Worm (Caenorhabditis elegans) whole organism, L1 larva: ENCODE data around the gene abcx-1.

Experiments used
- C04F5.9 ChIP-seq: sonication (generic microtip); optimal IDR thresholded peaks from 2 replicates; lab custom pipeline; 2016; ENCODE audit warnings: missing genetic modification characterization, missing compliant biosample characterization
- blmp-1 ChIP-seq: fragments of 150-350 bp; optimal IDR thresholded peaks from 2 replicates; lab custom pipeline; 2014; ENCODE audit warnings: missing biosample characterization, missing genetic modification characterization
- ceh-63 ChIP-seq: fragments of 200-800 bp; sonication (Bioruptor generic); optimal IDR thresholded peaks from 2 replicates; lab custom pipeline; 2018; ENCODE audit warnings: mild to moderate bottlenecking, missing genetic modification characterization, missing compliant biosample characterization
- ceh-8 ChIP-seq: fragments of 200-800 bp; sonication (Bioruptor generic); optimal IDR thresholded peaks from 2 replicates; lab custom pipeline; 2018; ENCODE audit warnings: mild to moderate bottlenecking, missing genetic modification characterization, moderate library complexity, missing compliant biosample characterization
- ceh-82 ChIP-seq, 3 experiments: fragments of 150-350 bp in 1 of 3; sonication (generic microtip) in 2 of 3; optimal IDR thresholded peaks; 2 replicates each; lab custom pipeline; 2014 to 2017; ENCODE audit warnings: missing biosample characterization in 3 of 3, missing genetic modification characterization in 3 of 3
- ceh-90 ChIP-seq: sonication (generic microtip); optimal IDR thresholded peaks from 2 replicates; lab custom pipeline; 2016; ENCODE audit warnings: missing genetic modification characterization, missing compliant biosample characterization
- ces-1 ChIP-seq: fragments of 150-350 bp; optimal IDR thresholded peaks from 2 replicates; lab custom pipeline; 2014; ENCODE audit warnings: missing biosample characterization, missing genetic modification reagents, missing genetic modification characterization
- dpl-1 ChIP-seq, 3 experiments: fragments of 150-350 bp in 2 of 3; sonication (generic microtip) in 1 of 3; optimal IDR thresholded peaks; 2 replicates each; lab custom pipeline; 2014 to 2017; ENCODE audit warnings: missing biosample characterization in 3 of 3, missing genetic modification characterization in 3 of 3, missing genetic modification reagents in 3 of 3
- dsc-1 ChIP-seq: sonication (generic microtip); optimal IDR thresholded peaks from 2 replicates; lab custom pipeline; 2016; ENCODE audit warnings: mild to moderate bottlenecking, missing genetic modification characterization, missing compliant biosample characterization
- efl-1 ChIP-seq, 4 experiments: fragments of 150-350 bp; optimal IDR thresholded peaks in 3 of 4; peaks in 1 of 4; 1 replicate in 1 of 4; 2 replicates in 3 of 4; lab custom pipeline; 2014; ENCODE audit warnings: missing biosample characterization in 2 of 4, missing genetic modification characterization in 2 of 4, missing genetic modification reagents in 2 of 4
- egl-13 ChIP-seq: sonication (generic microtip); optimal IDR thresholded peaks from 2 replicates; lab custom pipeline; 2016; ENCODE audit warnings: missing genotype, missing genetic modification reagents, missing genetic modification characterization, missing compliant biosample characterization
- elt-3 ChIP-seq, 6 experiments: fragments of 150-350 bp in 1 of 6; sonication (generic microtip); optimal IDR thresholded peaks; 2 replicates each; lab custom pipeline; 2017 to 2018; ENCODE audit warnings: missing biosample characterization in 6 of 6, missing genetic modification characterization in 6 of 6, inconsistent platforms in 1 of 6
- fkh-10 ChIP-seq: sonication (generic microtip); optimal IDR thresholded peaks from 2 replicates; lab custom pipeline; 2017; ENCODE audit warnings: missing biosample characterization, missing genetic modification reagents, missing genetic modification characterization
- hpl-2 ChIP-seq: fragments of 150-350 bp; optimal IDR thresholded peaks from 2 replicates; lab custom pipeline; 2014; ENCODE audit warnings: missing biosample characterization, missing genetic modification reagents, missing genetic modification characterization
- irx-1 ChIP-seq: sonication (generic microtip); optimal IDR thresholded peaks from 2 replicates; lab custom pipeline; 2016; ENCODE audit warnings: missing genetic modification characterization, missing compliant biosample characterization
- lin-14 ChIP-seq: fragments of 200-800 bp; sonication (Bioruptor generic); optimal IDR thresholded peaks from 2 replicates; lab custom pipeline; 2018; ENCODE audit warnings: mild to moderate bottlenecking, missing genetic modification characterization, moderate library complexity, missing compliant biosample characterization
- lin-15B ChIP-seq: fragments of 150-350 bp; sonication (generic microtip); optimal IDR thresholded peaks from 3 replicates; lab custom pipeline; 2014; ENCODE audit warnings: missing biosample characterization, missing genetic modification characterization
- lin-35 ChIP-seq, 2 experiments: fragments of 150-350 bp; optimal IDR thresholded peaks; 2 replicates each; lab custom pipeline; 2014; ENCODE audit warnings: missing biosample characterization in 2 of 2, missing genetic modification characterization in 2 of 2, missing genetic modification reagents in 2 of 2
- lsy-2 ChIP-seq, 2 experiments: fragments of 150-350 bp; optimal IDR thresholded peaks; 2 replicates each; lab custom pipeline; 2014; ENCODE audit warnings: missing biosample characterization in 2 of 2, missing genetic modification characterization in 2 of 2
- nhr-12 ChIP-seq: sonication (generic microtip); optimal IDR thresholded peaks from 2 replicates; lab custom pipeline; 2017; ENCODE audit warnings: missing biosample characterization, missing genetic modification characterization
- nhr-20 ChIP-seq: sonication (generic microtip); optimal IDR thresholded peaks from 2 replicates; lab custom pipeline; 2016; ENCODE audit warnings: mild to moderate bottlenecking, missing genetic modification characterization, missing compliant biosample characterization
- nhr-237 ChIP-seq: fragments of 150-350 bp; optimal IDR thresholded peaks from 2 replicates; lab custom pipeline; 2014; ENCODE audit warnings: missing biosample characterization, missing genetic modification characterization
- nhr-28 ChIP-seq: fragments of 150-350 bp; optimal IDR thresholded peaks from 2 replicates; lab custom pipeline; 2014; ENCODE audit warnings: missing biosample characterization, missing genetic modification characterization
- nhr-76 ChIP-seq: sonication (generic microtip); optimal IDR thresholded peaks from 2 replicates; lab custom pipeline; 2017; ENCODE audit warnings: missing biosample characterization, missing genetic modification characterization
- nhr-77 ChIP-seq: fragments of 150-350 bp; optimal IDR thresholded peaks from 2 replicates; lab custom pipeline; 2014; ENCODE audit warnings: missing biosample characterization, missing genetic modification characterization
- pag-3 ChIP-seq: sonication (generic microtip); optimal IDR thresholded peaks from 2 replicates; lab custom pipeline; 2017; ENCODE audit warnings: missing genetic modification characterization, mild to moderate bottlenecking, missing compliant biosample characterization, antibody characterized with exemption, borderline replicate concordance; ENCODE audit not compliant: insufficient read depth
- pax-3 ChIP-seq: fragments of 200-800 bp; sonication (Bioruptor generic); optimal IDR thresholded peaks from 2 replicates; lab custom pipeline; 2018; ENCODE audit warnings: mild to moderate bottlenecking, missing genetic modification characterization, moderate library complexity, missing compliant biosample characterization
- rnt-1 ChIP-seq: sonication (generic microtip); optimal IDR thresholded peaks from 2 replicates; lab custom pipeline; 2016; ENCODE audit warnings: mild to moderate bottlenecking, missing genetic modification characterization, moderate library complexity, missing compliant biosample characterization
- skn-1 ChIP-seq: fragments of 150-350 bp; optimal IDR thresholded peaks from 2 replicates; lab custom pipeline; 2014; ENCODE audit warnings: missing biosample characterization, missing genetic modification characterization
- unc-130 ChIP-seq: fragments of 150-350 bp; optimal IDR thresholded peaks from 2 replicates; lab custom pipeline; 2017; ENCODE audit warnings: missing biosample characterization, missing genetic modification characterization, inconsistent platforms
- unc-30 ChIP-seq: sonication (generic microtip); optimal IDR thresholded peaks from 2 replicates; lab custom pipeline; 2017; ENCODE audit warnings: missing biosample characterization, missing genetic modification characterization
- unc-98 ChIP-seq: fragments of 200-800 bp; sonication (Bioruptor generic); IDR thresholded peaks from 2 replicates; pipeline ENCODE4 v1.3.6; 2022; ENCODE audit warnings: missing genetic modification characterization, missing compliant biosample characterization
- ztf-11 ChIP-seq, 2 experiments: sonication (generic microtip); optimal IDR thresholded peaks; 2 replicates each; lab custom pipeline; 2016 to 2017; ENCODE audit warnings: missing genetic modification characterization in 2 of 2, missing biosample characterization in 1 of 2, missing compliant biosample characterization in 1 of 2
- ztf-4 ChIP-seq: fragments of 150-350 bp; optimal IDR thresholded peaks from 2 replicates; lab custom pipeline; 2014; ENCODE audit warnings: missing biosample characterization, missing genetic modification characterization

The abcx-1 gene

ce11 chrII:6500161-6500560 is 31.8 kb upstream of the abcx-1 start, which contains the start of gene R05G9.5:
TSS of gene R05G9.5 (minus strand) at chrII:6500261.
- TF ChIP-seq lin-14 (GFP tag; lab: Kevin White, UChicago) (peak; percentile 12), ceh-82 (tag; optimal IDR thresholded peaks at IDR 0.05; lab: Kevin White, UChicago) (no peak), lin-35 (GFP tag; optimal IDR thresholded peaks at IDR 0.05; lab: Kevin White, UChicago) (no peak), ztf-11 (tag; optimal IDR thresholded peaks at IDR 0.05; lab: Kevin White, UChicago) (no peak), pag-3 (tag; lab: Kevin White, UChicago) (no peak)

- TF ChIP-seq nhr-77 (tag; lab: Kevin White, UChicago) (no peak), dsc-1 (no peak), elt-3 (tag; optimal IDR thresholded peaks at IDR 0.05; lab: Kevin White, UChicago) (no peak), nhr-12 (tag; lab: Kevin White, UChicago) (no peak), unc-30 (no peak), nhr-20 (tag; lab: Kevin White, UChicago) (no peak), lin-14 (GFP tag; lab: Kevin White, UChicago) (no peak), hpl-2 (no peak), lsy-2 (tag; optimal IDR thresholded peaks at IDR 0.05; lab: Kevin White, UChicago) (no peak), pax-3 (tag; lab: Kevin White, UChicago) (no peak), lin-15B (tag; lab: Kevin White, UChicago) (no peak), dpl-1 (GFP tag; optimal IDR thresholded peaks at IDR 0.05; lab: Kevin White, UChicago) (no peak), pag-3 (tag; lab: Kevin White, UChicago) (no peak), rnt-1 (tag; lab: Kevin White, UChicago) (no peak), ceh-90 (tag; lab: Kevin White, UChicago) (no peak), C04F5.9 (tag; lab: Kevin White, UChicago) (no peak), skn-1 (tag; lab: Kevin White, UChicago) (no peak), ces-1 (no peak), unc-130 (no peak), irx-1 (tag; lab: Kevin White, UChicago) (no peak)
Measured at ce11 chrII:6501420-6501819, 30.5 kb upstream of the abcx-1 start, which contains the start of gene R05G9.3. TSS of gene R05G9.3 (minus strand) at chrII:6501520.

ce11 chrII:6502826-6503225 is 29.1 kb upstream of the abcx-1 start, which contains the start of gene R05G9.1:
TSS of gene R05G9.1 (plus strand) at chrII:6503168.
- peak; percentile 43 for TF ChIP-seq lin-14 (GFP tag; lab: Kevin White, UChicago)
- peak; percentile 19 to 35 for TF ChIP-seq efl-1 (optimal IDR thresholded peaks at IDR 0.05; lab: Kevin White, UChicago)
- peak; percentile 1 to 90 for TF ChIP-seq efl-1 (GFP tag; optimal IDR thresholded peaks at IDR 0.05 in 1 of 2; lab: Kevin White, UChicago)
- no peak for TF ChIP-seq blmp-1 (tag; lab: Kevin White, UChicago)
- TF ChIP-seq, all 84 proteins: peak for 2

- no peak for TF ChIP-seq ceh-63 (GFP tag; lab: Kevin White, UChicago)
- peak; percentile 65 for TF ChIP-seq blmp-1 (tag; lab: Kevin White, UChicago)
Measured at ce11 chrII:6513357-6513756, 18.6 kb upstream of the abcx-1 start.

- no peak for TF ChIP-seq efl-1 (optimal IDR thresholded peaks at IDR 0.05; lab: Kevin White, UChicago)
- peak in 1 of 2 experiments; percentile 9 for TF ChIP-seq efl-1 (GFP tag; optimal IDR thresholded peaks at IDR 0.05 in 1 of 2; lab: Kevin White, UChicago)
- no peak for TF ChIP-seq nhr-28
Measured at ce11 chrII:6513911-6514310, 18.1 kb upstream of the abcx-1 start, which contains the start of gene R05G9R.1. TSS of gene R05G9R.1 (minus strand) at chrII:6514011.

ce11 chrII:6516276-6516675 is 15.7 kb upstream of the abcx-1 start, which contains the start of gene C56E6.7:
TSS of gene C56E6.7 (plus strand) at chrII:6516576.
- TF ChIP-seq unc-98 (GFP tag; lab: Robert Waterston, UW) (no peak), fkh-10 (no peak), nhr-237 (no peak), ztf-4 (tag; lab: Kevin White, UChicago) (no peak), egl-13 (tag; lab: Kevin White, UChicago) (no peak), ceh-8 (GFP tag; lab: Kevin White, UChicago) (no peak), nhr-76 (tag; lab: Kevin White, UChicago) (no peak)
